Worm (Caenorhabditis elegans): ENCODE results near the gene mam-4.
A peak's percentile ranks its signal among the peaks of the same experiment; 100 is the strongest.

DNA sequence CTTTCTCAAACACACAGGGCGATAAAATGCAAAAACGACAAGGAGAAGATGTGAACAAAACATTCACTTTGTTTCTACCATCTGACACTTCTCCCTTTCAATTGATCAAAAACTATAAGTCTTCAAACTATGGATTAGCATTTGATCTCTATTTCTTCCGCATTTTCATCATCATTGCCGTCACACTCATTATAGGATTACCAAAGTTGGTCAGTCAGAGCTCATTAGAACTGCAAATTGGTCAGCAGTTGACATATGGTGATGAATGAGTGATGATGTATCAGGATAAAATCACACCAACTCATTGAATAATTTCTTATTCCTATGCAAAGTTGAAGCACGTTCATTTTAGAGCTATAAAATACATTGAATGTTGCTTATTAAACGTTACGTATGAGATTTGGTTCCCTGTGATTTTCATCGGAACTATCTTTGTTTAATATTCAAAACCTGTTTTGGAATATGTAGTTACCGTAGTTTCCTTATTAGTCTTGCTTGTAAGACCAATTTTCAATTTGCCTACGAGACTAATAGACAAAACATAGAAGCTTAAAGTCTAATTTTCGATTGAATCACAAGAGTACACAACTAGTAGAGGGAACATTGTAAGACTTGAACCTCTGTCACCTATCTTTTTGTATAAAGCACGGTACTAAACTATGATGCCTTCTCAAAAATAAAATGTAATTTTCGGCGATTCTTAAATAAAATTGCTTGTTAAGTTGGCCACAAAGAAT lies 38.3 kb upstream of the mam-4 start:
- TF ChIP-seq aha-1 (tag; optimal IDR thresholded peaks at IDR 0.05): no peak
- TF ChIP-seq ceh-63 (GFP tag; optimal IDR thresholded peaks at IDR 0.05): no peak
- no peak for TF ChIP-seq irx-1 (tag; optimal IDR thresholded peaks at IDR 0.05)
- no peak for TF ChIP-seq ama-1 (optimal IDR thresholded peaks at IDR 0.05)
- TF ChIP-seq blmp-1 (tag; optimal IDR thresholded peaks at IDR 0.05): peak; percentile 40
- no peak for TF ChIP-seq snpc-4 (tag; optimal IDR thresholded peaks at IDR 0.05)
- TF ChIP-seq hpl-2 (GFP tag; optimal IDR thresholded peaks at IDR 0.05): no peak
- no peak for TF ChIP-seq lin-13 (GFP tag; optimal IDR thresholded peaks at IDR 0.05)

Data from whole organism, L1 larva.